Fruit fly (Drosophila melanogaster) whole organism, wandering third instar larva: ENCODE results near the gene CG32085.
A peak's percentile ranks its signal among the peaks of the same experiment; 100 is the strongest.

ENCODE experiments used
- Abd-B ChIP-seq: fragments of >200 bp; optimal IDR thresholded peaks from 2 replicates; lab custom pipeline; 2017; ENCODE audit warnings: missing biosample characterization, missing genetic modification characterization
- CG32264 ChIP-seq: fragments of 200-800 bp; sonication (Bioruptor generic); optimal IDR thresholded peaks from 2 replicates; lab custom pipeline; 2016; ENCODE audit warnings: missing biosample characterization, missing genetic modification characterization
- CG9705 ChIP-seq: fragments of 200-800 bp; sonication (Bioruptor generic); optimal IDR thresholded peaks from 2 replicates; lab custom pipeline; 2018; ENCODE audit warnings: missing biosample characterization, mild to moderate bottlenecking, missing genetic modification characterization
- CrebA ChIP-seq: fragments of 200-800 bp; sonication (Bioruptor generic); optimal IDR thresholded peaks from 2 replicates; lab custom pipeline; 2016; ENCODE audit warnings: missing biosample characterization, mild to moderate bottlenecking, missing genetic modification characterization, borderline replicate concordance
- Dfd ChIP-seq: fragments of >200 bp; optimal IDR thresholded peaks from 2 replicates; lab custom pipeline; 2017; ENCODE audit warnings: missing biosample characterization, missing genetic modification characterization
- Dif ChIP-seq: fragments of 200-275, 200-300 bp; sonication (Bioruptor generic); optimal IDR thresholded peaks from 2 replicates; lab custom pipeline; 2018; ENCODE audit warnings: missing biosample characterization, missing genetic modification characterization; ENCODE audit not compliant: partially characterized antibody
- GATAd ChIP-seq: sonication (Bioruptor generic); optimal IDR thresholded peaks from 2 replicates; lab custom pipeline; 2016; ENCODE audit warnings: missing biosample characterization, missing genetic modification characterization
- HLH106 ChIP-seq: fragments of 200-800 bp; optimal IDR thresholded peaks from 3 replicates; lab custom pipeline; 2019; ENCODE audit warnings: missing biosample characterization, mild to moderate bottlenecking, missing genetic modification characterization, moderate library complexity
- Hnf4 ChIP-seq: fragments of 200-800 bp; sonication (Bioruptor generic); optimal IDR thresholded peaks from 2 replicates; lab custom pipeline; 2016; ENCODE audit warnings: missing biosample characterization, mild to moderate bottlenecking, missing genetic modification characterization
- Hr78 ChIP-seq: fragments of >200 bp; optimal IDR thresholded peaks from 2 replicates; lab custom pipeline; 2017; ENCODE audit warnings: missing biosample characterization, missing genetic modification characterization
- Hr83 ChIP-seq: fragments of 200-300 bp; sonication (Bioruptor generic); optimal IDR thresholded peaks from 2 replicates; lab custom pipeline; 2016; ENCODE audit warnings: missing biosample characterization, mild to moderate bottlenecking, missing genetic modification characterization, moderate library complexity; ENCODE audit not compliant: poor library complexity, severe bottlenecking
- Jra ChIP-seq: sonication (Bioruptor generic); optimal IDR thresholded peaks from 2 replicates; lab custom pipeline; 2016; ENCODE audit warnings: missing biosample characterization, missing genetic modification characterization
- Mio ChIP-seq: sonication (Bioruptor generic); optimal IDR thresholded peaks from 2 replicates; lab custom pipeline; 2016; ENCODE audit warnings: missing biosample characterization, missing genetic modification characterization
- N ChIP-seq: fragments of >200 bp; optimal IDR thresholded peaks from 2 replicates; lab custom pipeline; 2018; ENCODE audit warnings: missing biosample characterization, missing external identifiers, missing genetic modification characterization
- OdsH ChIP-seq: fragments of 200-800 bp; sonication (Bioruptor generic); optimal IDR thresholded peaks from 2 replicates; lab custom pipeline; 2016; ENCODE audit warnings: missing biosample characterization, mild to moderate bottlenecking, missing genetic modification characterization
- Rel ChIP-seq, 2 experiments: fragments of 200-800 bp; sonication (Bioruptor generic) in 1 of 2; optimal IDR thresholded peaks; 2 replicates in 1 of 2; 3 replicates in 1 of 2; lab custom pipeline; 2016 to 2019; ENCODE audit warnings: mild to moderate bottlenecking in 2 of 2, missing biosample characterization in 2 of 2, missing genetic modification characterization in 2 of 2, moderate library complexity in 1 of 2
- Vsx2 ChIP-seq: fragments of 200-300, 225-300 bp; sonication (Bioruptor generic); optimal IDR thresholded peaks from 2 replicates; lab custom pipeline; 2018; ENCODE audit warnings: missing biosample characterization, missing genetic modification characterization; ENCODE audit not compliant: partially characterized antibody
- br ChIP-seq: fragments of 200-800 bp; sonication (Bioruptor generic); optimal IDR thresholded peaks from 2 replicates; lab custom pipeline; 2016; ENCODE audit warnings: missing biosample characterization, missing genetic modification characterization
- brk ChIP-seq: fragments of 200-800 bp; sonication (Bioruptor generic); optimal IDR thresholded peaks from 2 replicates; lab custom pipeline; 2016; ENCODE audit warnings: missing biosample characterization, mild to moderate bottlenecking, missing genetic modification characterization
- dl ChIP-seq, 2 experiments: fragments of 175-275, 200-275 bp in 1 of 2; fragments of 200-275 bp in 1 of 2; sonication (Bioruptor generic); optimal IDR thresholded peaks; lab custom pipeline; 2018; ENCODE audit warnings: mild to moderate bottlenecking in 2 of 2, missing biosample characterization in 2 of 2, missing genetic modification characterization in 2 of 2, moderate library complexity in 2 of 2; ENCODE audit not compliant: partially characterized antibody in 2 of 2, insufficient read depth in 1 of 2
- dmrt93B ChIP-seq: fragments of 200-800 bp; sonication (Bioruptor generic); optimal IDR thresholded peaks from 2 replicates; lab custom pipeline; 2018; ENCODE audit warnings: missing biosample characterization, mild to moderate bottlenecking, missing genetic modification characterization
- dsf ChIP-seq: sonication (Bioruptor generic); optimal IDR thresholded peaks from 2 replicates; lab custom pipeline; 2016; ENCODE audit warnings: missing biosample characterization, missing genetic modification characterization, borderline replicate concordance
- ey ChIP-seq: fragments of 200-800 bp; sonication (Bioruptor generic); optimal IDR thresholded peaks from 2 replicates; lab custom pipeline; 2016; ENCODE audit warnings: missing biosample characterization, missing genetic modification characterization
- foxo ChIP-seq, 2 experiments: fragments of 200-800 bp; sonication (Bioruptor generic); optimal IDR thresholded peaks; 2 replicates in 1 of 2; 3 replicates in 1 of 2; lab custom pipeline; 2016 to 2017; ENCODE audit warnings: missing biosample characterization in 2 of 2, missing genetic modification characterization in 2 of 2
- fru ChIP-seq: fragments of 200-800 bp; sonication (Bioruptor generic); optimal IDR thresholded peaks from 3 replicates; lab custom pipeline; 2016; ENCODE audit warnings: missing biosample characterization, mild to moderate bottlenecking, missing genetic modification characterization
- h ChIP-seq: fragments of 200-800 bp; sonication (Bioruptor generic); optimal IDR thresholded peaks from 3 replicates; lab custom pipeline; 2016; ENCODE audit warnings: missing biosample characterization, mild to moderate bottlenecking, missing genetic modification characterization
- jim ChIP-seq: fragments of 175-275, 200-325 bp; sonication (Bioruptor generic); optimal IDR thresholded peaks from 2 replicates; lab custom pipeline; 2016; ENCODE audit warnings: missing biosample characterization, mild to moderate bottlenecking, missing genetic modification characterization
- pan ChIP-seq: fragments of >200 bp; optimal IDR thresholded peaks from 2 replicates; lab custom pipeline; 2017
- psq ChIP-seq: fragments of 200-800 bp; sonication (Bioruptor generic); optimal IDR thresholded peaks from 3 replicates; lab custom pipeline; 2017; ENCODE audit warnings: missing biosample characterization, mild to moderate bottlenecking, missing genetic modification characterization, moderate library complexity
- rgr ChIP-seq: fragments of 200-800 bp; sonication (Bioruptor generic); optimal IDR thresholded peaks from 3 replicates; lab custom pipeline; 2016; ENCODE audit warnings: missing biosample characterization, mild to moderate bottlenecking, missing genetic modification characterization
- sage ChIP-seq: fragments of 200-800 bp; sonication (Bioruptor generic); optimal IDR thresholded peaks from 2 replicates; lab custom pipeline; 2016; ENCODE audit warnings: missing biosample characterization, mild to moderate bottlenecking, missing genetic modification characterization
- sv ChIP-seq: fragments of 200-800 bp; sonication (Bioruptor generic); optimal IDR thresholded peaks from 3 replicates; lab custom pipeline; 2016; ENCODE audit warnings: missing biosample characterization, missing genetic modification characterization
- tai ChIP-seq: sonication (Bioruptor generic); optimal IDR thresholded peaks from 2 replicates; lab custom pipeline; 2016; ENCODE audit warnings: missing biosample characterization, missing genetic modification characterization
- usp ChIP-seq: fragments of >200 bp; optimal IDR thresholded peaks from 2 replicates; lab custom pipeline; 2017; ENCODE audit warnings: missing biosample characterization, missing genetic modification characterization
- woc ChIP-seq: sonication (Bioruptor generic); optimal IDR thresholded peaks from 2 replicates; lab custom pipeline; 2016; ENCODE audit warnings: missing biosample characterization, mild to moderate bottlenecking, missing genetic modification characterization

CG32085 gene

dm6 chr3L:11627819-11628483 is 52.2 kb downstream of the CG32085 start, which contains the start of gene Apt1:
Gene Apt1, plus strand, starts transcription at chr3L:11628037.
- TF ChIP-seq Vsx2 (GFP tag; lab: Kevin White, UChicago): no peak
- peak; percentile 74 for TF ChIP-seq Hr83 (GFP tag; lab: Kevin White, UChicago)
- TF ChIP-seq psq (GFP tag; lab: Kevin White, UChicago): no peak
- TF ChIP-seq foxo (GFP tag; optimal IDR thresholded peaks at IDR 0.05; lab: Kevin White, UChicago): no peak
- TF ChIP-seq Hnf4 (GFP tag; lab: Kevin White, UChicago): peak; percentile 81
- peak; percentile 17 for TF ChIP-seq h (GFP tag; lab: Kevin White, UChicago)
- peak; percentile 23 for TF ChIP-seq dsf (GFP tag; lab: Kevin White, UChicago)
- TF ChIP-seq br (GFP tag; lab: Kevin White, UChicago): no peak
- TF ChIP-seq CrebA (GFP tag; lab: Kevin White, UChicago): no peak
- no peak for TF ChIP-seq pan (lab: Kevin White, UChicago)
- TF ChIP-seq brk (GFP tag; lab: Kevin White, UChicago): peak; percentile 52
- peak; percentile 73 for TF ChIP-seq Jra (GFP tag; lab: Kevin White, UChicago)
- no peak for TF ChIP-seq Dif (GFP tag; lab: Kevin White, UChicago)
- peak; percentile 10 for TF ChIP-seq rgr (GFP tag; lab: Kevin White, UChicago)
- TF ChIP-seq sage: peak; percentile 47
- no peak for TF ChIP-seq HLH106 (tag; lab: Kevin White, UChicago)
- no peak for TF ChIP-seq Mio (GFP tag; lab: Kevin White, UChicago)
- no peak for TF ChIP-seq CG32264 (GFP tag; lab: Kevin White, UChicago)
- no peak for TF ChIP-seq Rel (GFP tag; optimal IDR thresholded peaks at IDR 0.05; lab: Kevin White, UChicago)
- TF ChIP-seq Rel (tag; optimal IDR thresholded peaks at IDR 0.05; lab: Kevin White, UChicago): peak; percentile 9
- no peak for TF ChIP-seq Dfd (GFP tag; lab: Kevin White, UChicago)
- peak; percentile 74 for TF ChIP-seq tai (GFP tag; lab: Kevin White, UChicago)

dm6 chr3L:11626229-11626826 is 53.8 kb downstream of the CG32085 start, which contains the start of gene PCID2:
Gene PCID2, plus strand, starts transcription at chr3L:11626441.
- TF ChIP-seq dsf (GFP tag; lab: Kevin White, UChicago) (no peak), Hnf4 (GFP tag; lab: Kevin White, UChicago) (no peak), Mio (GFP tag; lab: Kevin White, UChicago) (no peak), Hr83 (GFP tag; lab: Kevin White, UChicago) (no peak), jim (no peak), dl (GFP tag; optimal IDR thresholded peaks at IDR 0.05; lab: Kevin White, UChicago; ENCODE audit: insufficient read depth in 1 of 2, partially characterized antibody in 2 of 2) (no peak), psq (GFP tag; lab: Kevin White, UChicago) (no peak), Hr78 (no peak), Vsx2 (GFP tag; lab: Kevin White, UChicago) (no peak), GATAd (no peak), usp (GFP tag; lab: Kevin White, UChicago) (no peak), Rel (GFP tag; optimal IDR thresholded peaks at IDR 0.05; lab: Kevin White, UChicago) (no peak), Rel (tag; optimal IDR thresholded peaks at IDR 0.05; lab: Kevin White, UChicago) (no peak), CG9705 (no peak), sv (GFP tag; lab: Kevin White, UChicago) (no peak)

dm6 chr3L:11625634-11626175 is 54.4 kb downstream of the CG32085 start, which contains the start of gene CG6083:
Gene CG6083, minus strand, starts transcription at chr3L:11626125.
- TF ChIP-seq psq (GFP tag; lab: Kevin White, UChicago): no peak
- no peak for TF ChIP-seq tai (GFP tag; lab: Kevin White, UChicago)
- TF ChIP-seq dl (GFP tag; optimal IDR thresholded peaks at IDR 0.05; lab: Kevin White, UChicago; ENCODE audit: insufficient read depth in 1 of 2, partially characterized antibody in 2 of 2): no peak
- no peak for TF ChIP-seq N (GFP tag; lab: Kevin White, UChicago)
- no peak for TF ChIP-seq dmrt93B
- no peak for TF ChIP-seq CrebA (GFP tag; lab: Kevin White, UChicago)
- TF ChIP-seq h (GFP tag; lab: Kevin White, UChicago): no peak
- TF ChIP-seq Abd-B (GFP tag; lab: Kevin White, UChicago): no peak
- no peak for TF ChIP-seq OdsH
- no peak for TF ChIP-seq rgr (GFP tag; lab: Kevin White, UChicago)
- TF ChIP-seq Mio (GFP tag; lab: Kevin White, UChicago): no peak
- TF ChIP-seq ey (GFP tag; lab: Kevin White, UChicago): no peak
- TF ChIP-seq woc (GFP tag; lab: Kevin White, UChicago): no peak
- no peak for TF ChIP-seq Hr83 (GFP tag; lab: Kevin White, UChicago)
- no peak for TF ChIP-seq GATAd
- no peak for TF ChIP-seq Dif (GFP tag; lab: Kevin White, UChicago)
- TF ChIP-seq fru: no peak
- no peak for TF ChIP-seq Hnf4 (GFP tag; lab: Kevin White, UChicago)
